Worm (Caenorhabditis elegans) whole organism, dauer: ENCODE measurements around the gene T28A8.6.

Experiments
- unc-62 ChIP-seq: sonication (generic microtip); optimal IDR thresholded peaks from 2 replicates; lab custom pipeline; 2017; ENCODE audit warnings: missing biosample characterization, missing genetic modification reagents, missing genetic modification characterization

T28A8.6 gene

ce11 chrIII:13484024-13484423 lies 15.0 kb upstream of the T28A8.6 start, which contains the start of gene acc-4:
Gene acc-4 (minus strand): TSS chrIII:13484124.
- no peak for TF ChIP-seq unc-62 (GFP tag; lab: Kevin White, UChicago)

- no peak for TF ChIP-seq unc-62 (GFP tag; lab: Kevin White, UChicago)
Observed at ce11 chrIII:13492377-13492776, 6.6 kb upstream of the T28A8.6 start, which contains the start of gene twk-40. Gene twk-40 (minus strand): TSS chrIII:13492477.

- no peak for TF ChIP-seq unc-62 (GFP tag; lab: Kevin White, UChicago)
Observed at ce11 chrIII:13495571-13495970, 3.4 kb upstream of the T28A8.6 start, which contains the start of gene T28A8.2. Gene T28A8.2 (minus strand): TSS chrIII:13495671.

ce11 chrIII:13501599-13501998 lies 2.6 kb downstream of the T28A8.6 start, which contains the start of gene T28A8.5:
Gene T28A8.5 (plus strand): TSS chrIII:13501630.
- TF ChIP-seq unc-62 (GFP tag; lab: Kevin White, UChicago) = no peak

ce11 chrIII:13502513-13502912 lies 3.5 kb downstream of the T28A8.6 start, which contains the start of gene T28A8.8:
Gene T28A8.8 (plus strand): TSS chrIII:13502813.
- no peak for TF ChIP-seq unc-62 (GFP tag; lab: Kevin White, UChicago)

- TF ChIP-seq unc-62 (GFP tag; lab: Kevin White, UChicago) = no peak
Observed at ce11 chrIII:13503379-13503778, 4.4 kb downstream of the T28A8.6 start, which contains the start of gene T28A8.4. Gene T28A8.4 (plus strand): TSS chrIII:13503679.

- TF ChIP-seq unc-62 (GFP tag; lab: Kevin White, UChicago) = no peak
Observed at ce11 chrIII:13505718-13506117, 6.7 kb downstream of the T28A8.6 start, which contains the start of gene T28A8.3. Gene T28A8.3 (plus strand): TSS chrIII:13506018.

- TF ChIP-seq unc-62 (GFP tag; lab: Kevin White, UChicago) = no peak
Observed at ce11 chrIII:13510753-13511152, 11.8 kb downstream of the T28A8.6 start.

- TF ChIP-seq unc-62 (GFP tag; lab: Kevin White, UChicago) = no peak
Observed at ce11 chrIII:13514470-13514869, 15.5 kb downstream of the T28A8.6 start, which contains the start of gene mlh-1. Gene mlh-1 (minus strand): TSS chrIII:13514570.

- no peak for TF ChIP-seq unc-62 (GFP tag; lab: Kevin White, UChicago)
Observed at ce11 chrIII:13518437-13518836, 19.4 kb downstream of the T28A8.6 start.

- no peak for TF ChIP-seq unc-62 (GFP tag; lab: Kevin White, UChicago)
Observed at ce11 chrIII:13524021-13524420, 25.0 kb downstream of the T28A8.6 start, which contains the start of gene pod-1. Gene pod-1 (minus strand): TSS chrIII:13524121.

- TF ChIP-seq unc-62 (GFP tag; lab: Kevin White, UChicago) = no peak
Observed at ce11 chrIII:13525118-13525839, 26.3 kb downstream of the T28A8.6 start.

ce11 chrIII:13526191-13526590 lies 27.2 kb downstream of the T28A8.6 start:
- no peak for TF ChIP-seq unc-62 (GFP tag; lab: Kevin White, UChicago)

- TF ChIP-seq unc-62 (GFP tag; lab: Kevin White, UChicago) = no peak
Observed at ce11 chrIII:13526702-13527101, 27.7 kb downstream of the T28A8.6 start.

- no peak for TF ChIP-seq unc-62 (GFP tag; lab: Kevin White, UChicago)
Observed at ce11 chrIII:13527424-13528097, 28.6 kb downstream of the T28A8.6 start, which contains the start of gene lron-13. Gene lron-13 (plus strand): TSS chrIII:13527438.
